Worm (Caenorhabditis elegans) whole organism, L4/young adult: Measurements from ENCODE around the gene F54D5.15.

Experiments
- dao-5 ChIP-seq: sonication (generic microtip); optimal IDR thresholded peaks from 2 replicates; lab custom pipeline; 2016; ENCODE audit warnings: missing genotype, missing genetic modification characterization, moderate library complexity, missing compliant biosample characterization
- him-1 ChIP-seq: sonication (generic microtip); optimal IDR thresholded peaks from 2 replicates; lab custom pipeline; 2016; ENCODE audit warnings: missing genotype, missing genetic modification reagents, missing genetic modification characterization, missing compliant biosample characterization

ce11 chrII:11588304-11588703 is 24.3 kb upstream of the F54D5.15 start:
- TF ChIP-seq him-1 (no peak), dao-5 (tag; lab: Kevin White, UChicago) (no peak)
